Fruit fly (Drosophila melanogaster) whole organism, embryonic: Measurements from ENCODE around the gene CG10959.

Experiments used
- Aef1 ChIP-seq: fragments of 200-800 bp; sonication (Bioruptor generic); IDR thresholded peaks from 3 replicates; pipeline ENCODE4 v1.3.6; 2022; ENCODE audit warnings: missing biosample characterization, missing genetic modification characterization
- Asciz ChIP-seq: fragments of 200-800 bp; sonication (Bioruptor generic); optimal IDR thresholded peaks from 2 replicates; lab custom pipeline; 2017; ENCODE audit warnings: missing biosample characterization, mild to moderate bottlenecking, missing genetic modification characterization, missing genetic modification reagents
- Bteb2 ChIP-seq: fragments of 200-800 bp; sonication (Bioruptor generic); optimal IDR thresholded peaks from 2 replicates; lab custom pipeline; 2016; ENCODE audit warnings: missing biosample characterization, missing genetic modification characterization
- CG10267 ChIP-seq: fragments of 200-800 bp; sonication (Bioruptor generic); optimal IDR thresholded peaks from 2 replicates; lab custom pipeline; 2018; ENCODE audit warnings: missing biosample characterization, mild to moderate bottlenecking, missing genetic modification characterization, moderate library complexity
- CG10431 ChIP-seq: fragments of 200-800 bp; sonication (Bioruptor generic); optimal IDR thresholded peaks from 3 replicates; lab custom pipeline; 2018; ENCODE audit warnings: missing biosample characterization, mild to moderate bottlenecking, missing genetic modification characterization
- CG12942 ChIP-seq: fragments of 200-800 bp; sonication (Bioruptor generic); optimal IDR thresholded peaks from 3 replicates; lab custom pipeline; 2016; ENCODE audit warnings: missing biosample characterization, missing genetic modification characterization
- CG14710 ChIP-seq: fragments of 200-800 bp; sonication (Bioruptor generic); optimal IDR thresholded peaks from 3 replicates; lab custom pipeline; 2019; ENCODE audit warnings: missing biosample characterization, mild to moderate bottlenecking, missing genetic modification characterization, moderate library complexity
- CG15601 ChIP-seq: fragments of 200-800 bp; sonication (Bioruptor generic); optimal IDR thresholded peaks from 3 replicates; lab custom pipeline; 2019; ENCODE audit warnings: missing biosample characterization, mild to moderate bottlenecking, missing genetic modification characterization, moderate library complexity
- CG17612 ChIP-seq: fragments of 200-800 bp; sonication (Bioruptor generic); IDR thresholded peaks from 2 replicates; pipeline ENCODE4 v1.3.6; 2022; ENCODE audit warnings: missing biosample characterization, missing genetic modification characterization
- CG18011 ChIP-seq: fragments of 200-800 bp; sonication (Bioruptor generic); optimal IDR thresholded peaks from 2 replicates; lab custom pipeline; 2017; ENCODE audit warnings: missing biosample characterization, missing genetic modification characterization, mild to moderate bottlenecking, moderate library complexity, missing genotype
- CG2129 ChIP-seq: fragments of 200-800 bp; sonication (Bioruptor generic); IDR thresholded peaks from 2 replicates; pipeline ENCODE4 v1.3.6; 2022; ENCODE audit warnings: missing biosample characterization, missing genetic modification characterization; ENCODE audit not compliant: partially characterized antibody
- CG3065 ChIP-seq: fragments of 200-800 bp; sonication (Bioruptor generic); optimal IDR thresholded peaks from 2 replicates; lab custom pipeline; 2016; ENCODE audit warnings: missing biosample characterization, missing genetic modification characterization
- CG33213 ChIP-seq: fragments of 200-800 bp; sonication (Bioruptor generic); optimal IDR thresholded peaks from 3 replicates; lab custom pipeline; 2016; ENCODE audit warnings: missing biosample characterization, missing genetic modification characterization
- CG4424 ChIP-seq: fragments of 200-800 bp; sonication (Bioruptor generic); optimal IDR thresholded peaks from 3 replicates; lab custom pipeline; 2016; ENCODE audit warnings: missing biosample characterization, missing genetic modification characterization
- CG4820 ChIP-seq: fragments of 200-800 bp; sonication (Bioruptor generic); optimal IDR thresholded peaks from 3 replicates; lab custom pipeline; 2016; ENCODE audit warnings: missing biosample characterization, missing genetic modification characterization
- CG7839 ChIP-seq: fragments of 200-800 bp; sonication (Bioruptor generic); optimal IDR thresholded peaks from 3 replicates; lab custom pipeline; 2018; ENCODE audit warnings: missing biosample characterization, mild to moderate bottlenecking, missing genetic modification characterization, moderate library complexity
- D ChIP-seq, 2 experiments: fragments of 200-800 bp in 1 of 2; fragments of >200 bp in 1 of 2; sonication (Bioruptor generic) in 1 of 2; optimal IDR thresholded peaks; 2 replicates in 1 of 2; 3 replicates in 1 of 2; lab custom pipeline; 2017; ENCODE audit warnings: mild to moderate bottlenecking in 1 of 2, missing biosample characterization in 1 of 2, missing genetic modification characterization in 1 of 2, missing genetic modification reagents in 1 of 2
- Doc3 ChIP-seq: fragments of 200-800 bp; sonication (Bioruptor generic); IDR thresholded peaks from 3 replicates; pipeline ENCODE4 v1.3.6; 2022; ENCODE audit warnings: missing biosample characterization, missing genetic modification characterization; ENCODE audit not compliant: partially characterized antibody
- Dref ChIP-seq: fragments of 200-800 bp; sonication (Bioruptor generic); IDR thresholded peaks from 2 replicates; pipeline ENCODE4 v1.3.6; 2022; ENCODE audit warnings: missing biosample characterization, missing genetic modification characterization
- E2f2 ChIP-seq: fragments of 200-800 bp; sonication (Bioruptor generic); IDR thresholded peaks from 2 replicates; pipeline ENCODE4 v1.3.6; 2022; ENCODE audit warnings: missing biosample characterization, missing genetic modification characterization
- HLH54F ChIP-seq: fragments of 200-800 bp; sonication (Bioruptor generic); optimal IDR thresholded peaks from 3 replicates; lab custom pipeline; 2016; ENCODE audit warnings: missing biosample characterization, missing genetic modification characterization
- Hmx ChIP-seq: fragments of 200-800 bp; sonication (Bioruptor generic); optimal IDR thresholded peaks from 2 replicates; lab custom pipeline; 2016; ENCODE audit warnings: missing biosample characterization, missing genetic modification characterization
- Lim3 ChIP-seq: fragments of 200-800 bp; sonication (Bioruptor generic); IDR thresholded peaks from 2 replicates; pipeline ENCODE4 v1.3.6; 2022; ENCODE audit warnings: missing biosample characterization, missing genetic modification characterization
- MBD-R2 ChIP-seq: fragments of 200-800 bp; sonication (Bioruptor generic); IDR thresholded peaks from 2 replicates; pipeline ENCODE4 v1.3.6; 2022; ENCODE audit warnings: missing biosample characterization, missing genetic modification characterization
- Med ChIP-seq: fragments of 200-800 bp; sonication (Bioruptor generic); peaks from one replicate; lab custom pipeline; 2016; ENCODE audit warnings: missing biosample characterization, missing genetic modification characterization, mild to moderate bottlenecking, inconsistent platforms, moderate library complexity
- Sry-δ ChIP-seq: fragments of 200-800 bp; sonication (Bioruptor generic); optimal IDR thresholded peaks from 2 replicates; lab custom pipeline; 2016; ENCODE audit warnings: missing biosample characterization, missing genetic modification characterization
- ara ChIP-seq: fragments of 200-800 bp; sonication (Bioruptor generic); IDR thresholded peaks from 2 replicates; pipeline ENCODE4 v1.3.6; 2022; ENCODE audit warnings: missing biosample characterization, missing genetic modification characterization
- crp ChIP-seq, 2 experiments: fragments of 200-800 bp; sonication (Bioruptor generic); optimal IDR thresholded peaks; 2 replicates in 1 of 2; 3 replicates in 1 of 2; lab custom pipeline; 2017; ENCODE audit warnings: missing biosample characterization in 2 of 2, missing genetic modification characterization in 2 of 2, mild to moderate bottlenecking in 1 of 2, moderate library complexity in 1 of 2
- dati ChIP-seq: fragments of 200-800 bp; sonication (Bioruptor generic); IDR thresholded peaks from 2 replicates; pipeline ENCODE4 v1.3.6; 2022; ENCODE audit warnings: missing biosample characterization, missing genetic modification characterization
- dysf ChIP-seq: fragments of 200-800 bp; sonication (Bioruptor generic); IDR thresholded peaks from 3 replicates; pipeline ENCODE4 v1.3.6; 2022; ENCODE audit warnings: missing biosample characterization, missing genetic modification characterization
- fd3F ChIP-seq: fragments of 200-800 bp; sonication (Bioruptor generic); optimal IDR thresholded peaks from 2 replicates; lab custom pipeline; 2018; ENCODE audit warnings: missing biosample characterization, mild to moderate bottlenecking, missing genetic modification characterization, moderate library complexity
- gce ChIP-seq: fragments of 200-800 bp; sonication (Bioruptor generic); IDR thresholded peaks from 3 replicates; pipeline ENCODE4 v1.3.6; 2022; ENCODE audit warnings: missing biosample characterization, missing genetic modification characterization
- gfzf ChIP-seq: fragments of 200-800 bp; sonication (Bioruptor generic); optimal IDR thresholded peaks from 2 replicates; lab custom pipeline; 2016; ENCODE audit warnings: missing biosample characterization, mild to moderate bottlenecking, missing genetic modification characterization, moderate library complexity
- h ChIP-seq: fragments of >200 bp; optimal IDR thresholded peaks from 2 replicates; lab custom pipeline; 2017
- ind ChIP-seq: fragments of 200-800 bp; sonication (Bioruptor generic); optimal IDR thresholded peaks from 3 replicates; lab custom pipeline; 2016; ENCODE audit warnings: missing biosample characterization, missing genetic modification characterization
- insv ChIP-seq, 2 experiments: fragments of 200-800 bp; sonication (Bioruptor generic); optimal IDR thresholded peaks; 3 replicates each; lab custom pipeline; 2016 to 2018; ENCODE audit warnings: missing biosample characterization in 2 of 2, missing genetic modification characterization in 2 of 2
- klu ChIP-seq: fragments of 200-800 bp; sonication (Bioruptor generic); IDR thresholded peaks from 2 replicates; pipeline ENCODE4 v1.3.6; 2022; ENCODE audit warnings: missing biosample characterization, missing genetic modification characterization
- lilli ChIP-seq: fragments of 200-800 bp; sonication (Bioruptor generic); optimal IDR thresholded peaks from 3 replicates; lab custom pipeline; 2016; ENCODE audit warnings: missing biosample characterization, missing genetic modification characterization
- mirr ChIP-seq: fragments of 200-800 bp; sonication (Bioruptor generic); optimal IDR thresholded peaks from 3 replicates; lab custom pipeline; 2018; ENCODE audit warnings: missing biosample characterization, mild to moderate bottlenecking, missing genetic modification characterization
- pnt ChIP-seq: fragments of 200-800 bp; sonication (Bioruptor generic); optimal IDR thresholded peaks from 3 replicates; lab custom pipeline; 2016; ENCODE audit warnings: missing biosample characterization, missing genetic modification characterization
- shn ChIP-seq: fragments of 200-800 bp; sonication (Bioruptor generic); optimal IDR thresholded peaks from 3 replicates; lab custom pipeline; 2016; ENCODE audit warnings: missing biosample characterization, missing genetic modification characterization
- sisA ChIP-seq: fragments of 200-800 bp; sonication (Bioruptor generic); IDR thresholded peaks from 2 replicates; pipeline ENCODE4 v1.3.6; 2022; ENCODE audit warnings: missing biosample characterization, missing genetic modification characterization
- slp2 ChIP-seq: fragments of 200-800 bp; sonication (Bioruptor generic); optimal IDR thresholded peaks from 2 replicates; lab custom pipeline; 2016; ENCODE audit warnings: missing biosample characterization, missing genetic modification characterization
- so ChIP-seq: fragments of 200-800 bp; sonication (Bioruptor generic); IDR thresholded peaks from 3 replicates; pipeline ENCODE4 v1.3.6; 2022; ENCODE audit warnings: missing biosample characterization, missing genetic modification characterization
- sug ChIP-seq: fragments of 200-800 bp; optimal IDR thresholded peaks from 2 replicates; lab custom pipeline; 2019; ENCODE audit warnings: missing biosample characterization, mild to moderate bottlenecking, missing genetic modification characterization, moderate library complexity
- trem ChIP-seq: fragments of 200-800 bp; optimal IDR thresholded peaks from 3 replicates; lab custom pipeline; 2019; ENCODE audit warnings: missing biosample characterization, mild to moderate bottlenecking, missing genetic modification characterization, moderate library complexity
- twi ChIP-seq: fragments of 200-800 bp; optimal IDR thresholded peaks from 2 replicates; lab custom pipeline; 2019; ENCODE audit warnings: missing biosample characterization, mild to moderate bottlenecking, missing genetic modification characterization, moderate library complexity

The CG10959 gene

dm6 chrX:8148556-8148955, at the start of gene CG10959 (continued):
- TF ChIP-seq HLH54F (GFP tag; lab: Kevin White, UChicago), result no peak
- peak in 1 of 2 experiments; percentile 10 for TF ChIP-seq insv (GFP tag; optimal IDR thresholded peaks at IDR 0.05; lab: Kevin White, UChicago)
- peak; percentile 17 for TF ChIP-seq gfzf (GFP tag; lab: Kevin White, UChicago)
- TF ChIP-seq fd3F (GFP tag; lab: Kevin White, UChicago), result no peak
- peak; percentile 31 for TF ChIP-seq CG10267 (tag; lab: Kevin White, UChicago)
- peak; percentile 33 for TF ChIP-seq CG14710 (tag; lab: Kevin White, UChicago)
- no peak for TF ChIP-seq dysf (GFP tag; lab: Robert Waterston, UW)
- TF ChIP-seq CG4424, result no peak
- peak; percentile 66 for TF ChIP-seq Dref (GFP tag; lab: Robert Waterston, UW)
- no peak for TF ChIP-seq CG12942 (GFP tag; lab: Kevin White, UChicago)
- no peak for TF ChIP-seq CG4820
- peak; percentile 70 for TF ChIP-seq E2f2 (GFP tag; lab: Robert Waterston, UW)
- peak; percentile 0 for TF ChIP-seq Med
- no peak for TF ChIP-seq sug (tag; lab: Kevin White, UChicago)
- TF ChIP-seq ind (GFP tag; lab: Kevin White, UChicago), result no peak
- no peak for TF ChIP-seq sisA (GFP tag; lab: Robert Waterston, UW)
- TF ChIP-seq Bteb2, result no peak
- no peak for TF ChIP-seq shn (GFP tag; lab: Kevin White, UChicago)
- TF ChIP-seq ara (GFP tag; lab: Robert Waterston, UW), result no peak
- TF ChIP-seq crp (GFP tag; optimal IDR thresholded peaks at IDR 0.05; lab: Kevin White, UChicago), result no peak
- peak; percentile 30 for TF ChIP-seq trem
- no peak for TF ChIP-seq Doc3 (GFP tag; lab: Robert Waterston, UW)
- TF ChIP-seq klu (GFP tag; lab: Robert Waterston, UW), result no peak
- TF ChIP-seq CG18011 (GFP tag; lab: Kevin White, UChicago), result peak; percentile 23
- no peak for TF ChIP-seq mirr (GFP tag; lab: Kevin White, UChicago)
- no peak for TF ChIP-seq Asciz (GFP tag; lab: Kevin White, UChicago)
- TF ChIP-seq so (GFP tag; lab: Robert Waterston, UW), result no peak
- no peak for TF ChIP-seq twi
- no peak for TF ChIP-seq CG15601 (tag; lab: Kevin White, UChicago)
- TF ChIP-seq h (lab: Kevin White, UChicago), result no peak
- no peak for TF ChIP-seq CG17612 (GFP tag; lab: Robert Waterston, UW)
- no peak for TF ChIP-seq Aef1 (GFP tag; lab: Robert Waterston, UW)
- no peak for TF ChIP-seq CG3065 (GFP tag; lab: Kevin White, UChicago)
- no peak for TF ChIP-seq CG10431 (GFP tag; lab: Kevin White, UChicago)
- no peak for TF ChIP-seq pnt (GFP tag; lab: Kevin White, UChicago)
- peak; percentile 61; the same call in 1 of the 2 replicates for TF ChIP-seq MBD-R2
- TF ChIP-seq Hmx, result no peak
- TF ChIP-seq lilli (GFP tag; lab: Kevin White, UChicago), result no peak
- TF ChIP-seq CG7839 (tag; lab: Kevin White, UChicago), result no peak
- no peak for TF ChIP-seq D (optimal IDR thresholded peaks at IDR 0.05; lab: Kevin White, UChicago)
- TF ChIP-seq D (GFP tag; optimal IDR thresholded peaks at IDR 0.05; lab: Kevin White, UChicago), result no peak
- no peak for TF ChIP-seq gce (GFP tag; lab: Robert Waterston, UW)
- no peak for TF ChIP-seq CG2129
- no peak for TF ChIP-seq Lim3 (GFP tag; lab: Robert Waterston, UW)
- no peak for TF ChIP-seq Sry-δ (GFP tag; lab: Kevin White, UChicago)
- TF ChIP-seq CG33213 (GFP tag; lab: Kevin White, UChicago), result no peak
- no peak for TF ChIP-seq dati (GFP tag; lab: Robert Waterston, UW)
- no peak for TF ChIP-seq slp2 (GFP tag; lab: Kevin White, UChicago)
